Fruit fly (Drosophila melanogaster) S2 (cell line): Measurements from ENCODE around the gene chm.

Experiments used
- CG8478 ChIP-seq: fragments of >200 bp; optimal IDR thresholded peaks from 2 replicates; lab custom pipeline; 2018
- CTCF ChIP-seq, 2 experiments: fragments of >200 bp; optimal IDR thresholded peaks; 2 replicates each; lab custom pipeline; 2018

DNA sequence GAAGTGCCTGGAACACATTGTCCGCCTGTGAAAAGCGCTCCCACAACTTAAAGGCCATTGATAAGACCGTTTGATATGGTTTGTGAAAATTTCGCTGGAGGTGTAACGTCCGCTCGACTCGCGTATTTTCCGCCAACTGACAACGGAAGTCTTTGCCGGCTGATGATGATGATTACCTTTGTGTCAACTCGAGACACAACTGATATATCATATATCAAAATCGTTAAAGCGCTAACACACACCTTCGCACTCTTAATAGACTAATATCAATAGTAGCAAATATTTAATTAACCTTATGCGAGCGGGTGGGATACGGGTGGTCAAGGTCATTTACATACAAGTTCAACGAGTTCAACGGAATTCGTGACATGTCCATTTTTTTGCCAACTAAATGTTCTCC, 41.9 kb downstream of the chm start, which contains the start of gene Gr28a:
- TF ChIP-seq CG8478 (lab: Kevin White, UChicago) (no peak), CTCF (optimal IDR thresholded peaks at IDR 0.05; lab: Kevin White, UChicago) (no peak)
